Worm (Caenorhabditis elegans) whole organism, L2 larva: Measurements from ENCODE around the gene F07A11.4.

Source experiments
- C34F6.9 ChIP-seq: fragments of 150-350 bp; optimal IDR thresholded peaks from 2 replicates; lab custom pipeline; 2014; ENCODE audit warnings: missing biosample characterization, missing genetic modification characterization
- F13H6.1 ChIP-seq: sonication (generic microtip); optimal IDR thresholded peaks from 2 replicates; lab custom pipeline; 2016; ENCODE audit warnings: missing genetic modification characterization, missing compliant biosample characterization
- R02D3.7 ChIP-seq: fragments of 150-350 bp; optimal IDR thresholded peaks from 2 replicates; lab custom pipeline; 2014; ENCODE audit warnings: missing biosample characterization, missing genetic modification characterization
- Y55F3AM.14 ChIP-seq: fragments of 200-800 bp; sonication (Bioruptor generic); optimal IDR thresholded peaks from 2 replicates; lab custom pipeline; 2018; ENCODE audit warnings: mild to moderate bottlenecking, missing genetic modification characterization, missing compliant biosample characterization
- ZK546.5 ChIP-seq: sonication (generic microtip); optimal IDR thresholded peaks from 2 replicates; lab custom pipeline; 2017; ENCODE audit warnings: missing biosample characterization, missing genetic modification characterization
- alr-1 ChIP-seq: fragments of 150-350 bp; optimal IDR thresholded peaks from 2 replicates; lab custom pipeline; 2014; ENCODE audit warnings: missing biosample characterization, missing genetic modification characterization
- aly-2 ChIP-seq: fragments of 150-350 bp; optimal IDR thresholded peaks from 2 replicates; lab custom pipeline; 2014; ENCODE audit warnings: missing biosample characterization, missing genetic modification characterization
- ama-1 ChIP-seq: fragments of 150-350 bp; optimal IDR thresholded peaks from 2 replicates; lab custom pipeline; 2018; ENCODE audit warnings: inconsistent platforms
- blmp-1 ChIP-seq: sonication (generic microtip); optimal IDR thresholded peaks from 2 replicates; lab custom pipeline; 2017; ENCODE audit warnings: missing genetic modification characterization, mild to moderate bottlenecking, missing compliant biosample characterization, antibody characterized with exemption, moderate library complexity; ENCODE audit not compliant: insufficient read depth
- ceh-16 ChIP-seq: fragments of 150-350 bp; optimal IDR thresholded peaks from 2 replicates; lab custom pipeline; 2014; ENCODE audit warnings: missing biosample characterization, missing genetic modification characterization
- ceh-82 ChIP-seq: fragments of 150-350 bp; optimal IDR thresholded peaks from 2 replicates; lab custom pipeline; 2014; ENCODE audit warnings: missing biosample characterization, missing genetic modification characterization
- crh-2 ChIP-seq: sonication (generic microtip); optimal IDR thresholded peaks from 2 replicates; lab custom pipeline; 2017; ENCODE audit warnings: missing biosample characterization, missing genetic modification characterization
- dmd-4 ChIP-seq: sonication (generic microtip); optimal IDR thresholded peaks from 2 replicates; lab custom pipeline; 2017; ENCODE audit warnings: missing biosample characterization, missing genetic modification characterization
- egl-27 ChIP-seq: sonication (generic microtip); optimal IDR thresholded peaks from 3 replicates; lab custom pipeline; 2017; ENCODE audit warnings: missing biosample characterization, missing genetic modification reagents, missing genetic modification characterization
- elt-1 ChIP-seq: fragments of 150-350 bp; optimal IDR thresholded peaks from 2 replicates; lab custom pipeline; 2014; ENCODE audit warnings: missing biosample characterization, missing genetic modification characterization
- elt-3 ChIP-seq: sonication (generic microtip); optimal IDR thresholded peaks from 2 replicates; lab custom pipeline; 2017; ENCODE audit warnings: missing biosample characterization, missing genetic modification characterization
- fos-1 ChIP-seq: fragments of 150-350 bp; optimal IDR thresholded peaks from 2 replicates; lab custom pipeline; 2014; ENCODE audit warnings: missing biosample characterization, missing genetic modification characterization
- gmeb-1 ChIP-seq: fragments of 150-350 bp; optimal IDR thresholded peaks from 2 replicates; lab custom pipeline; 2014; ENCODE audit warnings: missing biosample characterization, missing genetic modification characterization
- lin-11 ChIP-seq: fragments of 150-350 bp; sonication (generic microtip); optimal IDR thresholded peaks from 2 replicates; lab custom pipeline; 2014; ENCODE audit warnings: missing biosample characterization, missing genetic modification characterization, inconsistent platforms, mixed read lengths
- lin-13 ChIP-seq: fragments of 150-350 bp; optimal IDR thresholded peaks from 2 replicates; lab custom pipeline; 2014; ENCODE audit warnings: missing biosample characterization, missing genetic modification reagents, missing genetic modification characterization
- lin-39 ChIP-seq: fragments of 150-350 bp; optimal IDR thresholded peaks from 2 replicates; lab custom pipeline; 2014; ENCODE audit warnings: missing biosample characterization, missing genetic modification reagents, missing genetic modification characterization
- lsy-2 ChIP-seq, 2 experiments: fragments of 150-350 bp in 1 of 2; sonication (generic microtip) in 1 of 2; optimal IDR thresholded peaks; 2 replicates each; lab custom pipeline; 2014 to 2017; ENCODE audit warnings: missing biosample characterization in 2 of 2, missing genetic modification characterization in 2 of 2
- mab-5 ChIP-seq: fragments of 150-350 bp; optimal IDR thresholded peaks from 2 replicates; lab custom pipeline; 2014; ENCODE audit warnings: missing biosample characterization, missing genetic modification characterization
- mbf-1 ChIP-seq: sonication (generic microtip); optimal IDR thresholded peaks from 2 replicates; lab custom pipeline; 2017; ENCODE audit warnings: missing biosample characterization, missing genetic modification characterization
- mdl-1 ChIP-seq, 2 experiments: fragments of 150-350 bp in 1 of 2; sonication (generic microtip) in 1 of 2; optimal IDR thresholded peaks; 2 replicates each; lab custom pipeline; 2017; ENCODE audit warnings: missing biosample characterization in 2 of 2, missing genetic modification characterization in 2 of 2
- nhr-10 ChIP-seq: sonication (generic microtip); optimal IDR thresholded peaks from 2 replicates; lab custom pipeline; 2017; ENCODE audit warnings: missing biosample characterization, missing genetic modification characterization
- nhr-11 ChIP-seq: fragments of 150-350 bp; optimal IDR thresholded peaks from 2 replicates; lab custom pipeline; 2014; ENCODE audit warnings: missing biosample characterization, missing genetic modification characterization
- nhr-12 ChIP-seq: fragments of 150-350 bp; optimal IDR thresholded peaks from 2 replicates; lab custom pipeline; 2014; ENCODE audit warnings: missing biosample characterization, missing genetic modification characterization
- nhr-129 ChIP-seq: fragments of 150-350 bp; optimal IDR thresholded peaks from 2 replicates; lab custom pipeline; 2014; ENCODE audit warnings: missing biosample characterization, missing genetic modification characterization
- nhr-21 ChIP-seq: fragments of 150-350 bp; optimal IDR thresholded peaks from 2 replicates; lab custom pipeline; 2014; ENCODE audit warnings: missing biosample characterization, missing genetic modification characterization
- nhr-23 ChIP-seq: fragments of 150-350 bp; optimal IDR thresholded peaks from 2 replicates; lab custom pipeline; 2014; ENCODE audit warnings: missing biosample characterization, missing genetic modification reagents, missing genetic modification characterization
- nhr-237 ChIP-seq: fragments of 150-350 bp; optimal IDR thresholded peaks from 2 replicates; lab custom pipeline; 2014; ENCODE audit warnings: missing biosample characterization, missing genetic modification characterization
- nhr-25 ChIP-seq: fragments of 150-350 bp; sonication (generic microtip); optimal IDR thresholded peaks from 3 replicates; lab custom pipeline; 2014; ENCODE audit warnings: missing biosample characterization, missing genetic modification characterization
- nhr-6 ChIP-seq: fragments of 150-350 bp; optimal IDR thresholded peaks from 2 replicates; lab custom pipeline; 2014; ENCODE audit warnings: missing biosample characterization, missing genetic modification characterization
- nhr-77 ChIP-seq: fragments of 150-350 bp; optimal IDR thresholded peaks from 2 replicates; lab custom pipeline; 2014; ENCODE audit warnings: missing biosample characterization, missing genetic modification characterization
- peb-1 ChIP-seq: fragments of 150-350 bp; optimal IDR thresholded peaks from 2 replicates; lab custom pipeline; 2014; ENCODE audit warnings: missing biosample characterization, missing genetic modification characterization
- sem-4 ChIP-seq: fragments of 150-350 bp; optimal IDR thresholded peaks from 2 replicates; lab custom pipeline; 2014; ENCODE audit warnings: missing biosample characterization, missing genetic modification reagents, missing genetic modification characterization
- skn-1 ChIP-seq: sonication (generic microtip); optimal IDR thresholded peaks from 2 replicates; lab custom pipeline; 2017; ENCODE audit warnings: missing biosample characterization, missing genetic modification characterization
- sma-3 ChIP-seq: sonication (generic microtip); optimal IDR thresholded peaks from 2 replicates; lab custom pipeline; 2016; ENCODE audit warnings: missing genetic modification reagents, missing genetic modification characterization, missing compliant biosample characterization
- sma-9 ChIP-seq, 2 experiments: fragments of 150-350 bp in 1 of 2; sonication (generic microtip) in 1 of 2; optimal IDR thresholded peaks; 2 replicates each; lab custom pipeline; 2014 to 2016; ENCODE audit warnings: missing genetic modification characterization in 2 of 2, mild to moderate bottlenecking in 1 of 2, missing biosample characterization in 1 of 2, missing compliant biosample characterization in 1 of 2, missing genetic modification reagents in 1 of 2, moderate library complexity in 1 of 2
- snpc-4 ChIP-seq: fragments of 150-350 bp; optimal IDR thresholded peaks from 2 replicates; lab custom pipeline; 2014; ENCODE audit warnings: missing biosample characterization, missing genetic modification characterization
- unc-39 ChIP-seq: fragments of 150-350 bp; optimal IDR thresholded peaks from 2 replicates; lab custom pipeline; 2014; ENCODE audit warnings: missing biosample characterization, missing genetic modification characterization
- unc-55 ChIP-seq: fragments of 150-350 bp; sonication (generic microtip); optimal IDR thresholded peaks from 3 replicates; lab custom pipeline; 2014; ENCODE audit warnings: missing biosample characterization, missing genetic modification reagents, missing genetic modification characterization
- unc-62 ChIP-seq: fragments of 150-350 bp; optimal IDR thresholded peaks from 2 replicates; lab custom pipeline; 2014; ENCODE audit warnings: missing biosample characterization, missing genetic modification reagents, missing genetic modification characterization
- zag-1 ChIP-seq: fragments of 150-350 bp; optimal IDR thresholded peaks from 2 replicates; lab custom pipeline; 2014; ENCODE audit warnings: missing biosample characterization, missing genetic modification characterization
- ztf-1 ChIP-seq: fragments of 200-800 bp; sonication (Bioruptor generic); conservative IDR thresholded peaks from 2 replicates; pipeline ENCODE4 v1.3.6; 2022; ENCODE audit warnings: missing genetic modification characterization, missing compliant biosample characterization
- ztf-11 ChIP-seq: sonication (generic microtip); optimal IDR thresholded peaks from 2 replicates; lab custom pipeline; 2017; ENCODE audit warnings: missing biosample characterization, missing genetic modification characterization
- ztf-4 ChIP-seq: fragments of 150-350 bp; optimal IDR thresholded peaks from 2 replicates; lab custom pipeline; 2014; ENCODE audit warnings: missing biosample characterization, missing genetic modification characterization

The F07A11.4 gene

ce11 chrII:11635745-11636161 lies 34.9 kb downstream of the F07A11.4 start:
- TF ChIP-seq Y55F3AM.14 (GFP tag; lab: Kevin White, UChicago) (no peak), F13H6.1 (peak; percentile 96), egl-27 (tag; lab: Kevin White, UChicago) (peak; percentile 95), unc-62 (no peak), ceh-82 (tag; lab: Kevin White, UChicago) (no peak), skn-1 (tag; lab: Kevin White, UChicago) (no peak), nhr-10 (peak; percentile 45), fos-1 (peak; percentile 97), lin-13 (GFP tag; lab: Kevin White, UChicago) (peak; percentile 84), ztf-4 (tag; lab: Kevin White, UChicago) (peak; percentile 93), nhr-23 (tag; lab: Kevin White, UChicago) (no peak), nhr-12 (tag; lab: Kevin White, UChicago) (no peak), aly-2 (tag; lab: Kevin White, UChicago) (no peak), sem-4 (tag; lab: Kevin White, UChicago) (peak; percentile 71), lin-39 (tag; lab: Kevin White, UChicago) (peak; percentile 51), nhr-77 (tag; lab: Kevin White, UChicago) (peak; percentile 49), dmd-4 (no peak), ztf-1 (GFP tag; lab: Robert Waterston, UW) (no peak), nhr-25 (peak; percentile 96), zag-1 (tag; lab: Kevin White, UChicago) (no peak), crh-2 (tag; lab: Kevin White, UChicago) (peak; percentile 98), ceh-16 (tag; lab: Kevin White, UChicago) (peak; percentile 76), snpc-4 (tag; lab: Kevin White, UChicago) (peak; percentile 14), ztf-11 (tag; lab: Kevin White, UChicago) (no peak), nhr-237 (tag; lab: Kevin White, UChicago) (peak; percentile 6), sma-9 (GFP tag; optimal IDR thresholded peaks at IDR 0.05; lab: Kevin White, UChicago) (peak; percentile 98), sma-9 (tag; optimal IDR thresholded peaks at IDR 0.05; lab: Kevin White, UChicago) (peak; percentile 75), nhr-11 (tag; lab: Kevin White, UChicago) (peak; percentile 1), peb-1 (tag; lab: Kevin White, UChicago) (no peak), ama-1 (lab: Kevin White, UChicago) (peak; percentile 83), mdl-1 (tag; optimal IDR thresholded peaks at IDR 0.05; lab: Kevin White, UChicago) (peak; percentile 73 to 81), alr-1 (tag; lab: Kevin White, UChicago) (no peak), blmp-1 (peak; percentile 95), mbf-1 (tag; lab: Kevin White, UChicago) (no peak), unc-55 (peak; percentile 88), nhr-6 (tag; lab: Kevin White, UChicago) (peak; percentile 94), elt-3 (tag; lab: Kevin White, UChicago) (no peak), ZK546.5 (no peak), lsy-2 (tag; optimal IDR thresholded peaks at IDR 0.05; lab: Kevin White, UChicago) (peak; percentile 46 to 69), gmeb-1 (peak; percentile 61), elt-1 (tag; lab: Kevin White, UChicago) (no peak), unc-39 (tag; lab: Kevin White, UChicago) (no peak), R02D3.7 (tag; lab: Kevin White, UChicago) (no peak), nhr-129 (tag; lab: Kevin White, UChicago) (peak; percentile 97), C34F6.9 (tag; lab: Kevin White, UChicago) (peak; percentile 76), sma-3 (GFP tag; lab: Kevin White, UChicago) (peak; percentile 95), lin-11 (tag; lab: Kevin White, UChicago) (no peak), nhr-21 (peak; percentile 90), mab-5 (tag; lab: Kevin White, UChicago) (peak; percentile 20)
